Worm (Caenorhabditis elegans) whole organism, early embryonic: Measurements from ENCODE around the gene gcn-2.

Source experiments
- aly-1 ChIP-seq: sonication (generic microtip); optimal IDR thresholded peaks from 2 replicates; lab custom pipeline; 2016; ENCODE audit warnings: missing genetic modification characterization, missing compliant biosample characterization
- ama-1 ChIP-seq: fragments of 150-350 bp; optimal IDR thresholded peaks from 2 replicates; lab custom pipeline; 2014
- ets-7 ChIP-seq: sonication (generic microtip); optimal IDR thresholded peaks from 2 replicates; lab custom pipeline; 2016; ENCODE audit warnings: missing genotype, missing genetic modification characterization, missing compliant biosample characterization
- hmg-4 ChIP-seq: fragments of 200-800 bp; sonication (Bioruptor generic); optimal IDR thresholded peaks from 2 replicates; lab custom pipeline; 2018; ENCODE audit warnings: mild to moderate bottlenecking, missing genetic modification characterization, missing compliant biosample characterization
- pes-1 ChIP-seq: fragments of 200-800 bp; sonication (Bioruptor generic); IDR thresholded peaks from 2 replicates; pipeline ENCODE4 v1.3.6; 2022; ENCODE audit warnings: missing genetic modification reagents, missing genetic modification characterization, missing compliant biosample characterization

- no peak for TF ChIP-seq aly-1 (tag; lab: Kevin White, UChicago)
- TF ChIP-seq hmg-4 = no peak
- TF ChIP-seq ets-7 (tag; lab: Kevin White, UChicago) = no peak
- no peak for TF ChIP-seq ama-1
- TF ChIP-seq pes-1 (GFP tag; lab: Robert Waterston, UW) = no peak
Measured at ce11 chrII:13139573-13139972, 55.6 kb downstream of the gcn-2 start.
